Fruit fly (Drosophila melanogaster) ovary, adult (tissue): ENCODE measurements around the gene CG5199.

Experiments used
- CG17801 ChIP-seq: fragments of 200-800 bp; optimal IDR thresholded peaks from 2 replicates; lab custom pipeline; 2019; ENCODE audit warnings: missing biosample characterization, mild to moderate bottlenecking, missing genetic modification characterization, moderate library complexity; ENCODE audit not compliant: partially characterized antibody

Gene CG5199

DNA sequence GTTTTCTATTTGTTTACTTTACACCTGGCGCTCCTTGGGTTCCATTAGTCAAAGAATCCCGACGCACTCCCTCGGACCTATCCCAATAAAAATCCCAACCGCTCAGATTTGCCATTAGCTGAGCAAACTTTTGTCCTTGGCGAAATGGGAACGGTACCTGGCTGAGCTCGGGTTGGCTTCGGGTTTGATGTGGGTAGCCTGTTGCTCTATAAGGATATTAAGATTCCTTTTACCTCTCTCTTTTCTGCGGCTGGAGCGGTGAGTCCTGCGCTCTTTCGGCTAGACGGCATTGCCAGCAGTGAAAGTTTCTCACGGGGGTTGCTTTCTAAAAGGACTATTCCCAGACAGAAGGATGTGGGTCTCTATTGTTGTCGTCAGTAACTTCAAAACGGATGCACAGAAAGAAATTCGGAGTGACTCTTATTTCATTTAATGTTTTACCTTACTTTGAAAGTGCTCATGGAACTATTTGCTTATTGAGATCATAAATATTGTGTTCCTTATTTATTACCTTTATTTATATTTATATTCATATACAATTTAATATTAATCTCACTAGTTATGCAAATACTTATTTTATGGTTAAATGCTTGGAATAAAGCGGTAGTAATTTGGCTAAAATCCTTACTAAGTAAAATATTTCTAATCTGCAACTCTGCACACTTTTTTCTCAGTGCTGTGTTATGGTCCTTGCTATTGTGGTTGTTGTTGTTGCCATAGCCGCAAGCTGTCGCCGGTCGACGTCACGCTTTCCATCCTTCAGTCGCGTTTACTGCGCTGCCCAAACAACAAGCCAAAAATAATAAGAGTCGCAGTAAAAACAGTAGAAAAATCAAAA is 10.8 kb downstream of the CG5199 start, which contains the start of gene CG5910:
TSS of gene CG5910 (plus strand) at position 788 of the 838 bp plus-strand sequence.
- no peak for TF ChIP-seq CG17801

DNA sequence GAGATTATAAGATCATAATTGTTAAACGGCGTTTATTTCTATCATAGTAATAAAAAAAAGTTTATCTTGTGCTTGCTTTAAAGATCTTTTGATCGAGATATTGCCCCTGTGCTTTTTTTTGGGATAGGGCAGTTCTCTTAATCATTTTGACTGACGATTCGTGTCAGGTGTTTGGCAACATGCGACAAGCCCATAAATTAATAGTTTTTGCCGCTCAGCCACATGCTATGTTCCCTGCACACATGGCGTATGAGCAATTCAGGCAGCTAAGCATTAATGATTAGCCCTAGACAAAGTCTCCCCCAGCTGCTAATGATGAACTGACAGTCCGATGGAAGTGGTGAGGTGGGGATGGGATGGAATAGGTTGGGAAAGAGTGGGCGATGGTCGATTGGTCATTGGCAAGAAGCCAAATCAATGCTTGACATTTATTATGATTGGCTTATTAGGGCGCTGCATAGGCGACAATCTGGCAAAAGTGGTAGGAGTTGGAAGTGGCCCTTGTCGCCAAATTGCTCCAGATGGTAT is 11.7 kb downstream of the CG5199 start:
- TF ChIP-seq CG17801 = no peak

DNA sequence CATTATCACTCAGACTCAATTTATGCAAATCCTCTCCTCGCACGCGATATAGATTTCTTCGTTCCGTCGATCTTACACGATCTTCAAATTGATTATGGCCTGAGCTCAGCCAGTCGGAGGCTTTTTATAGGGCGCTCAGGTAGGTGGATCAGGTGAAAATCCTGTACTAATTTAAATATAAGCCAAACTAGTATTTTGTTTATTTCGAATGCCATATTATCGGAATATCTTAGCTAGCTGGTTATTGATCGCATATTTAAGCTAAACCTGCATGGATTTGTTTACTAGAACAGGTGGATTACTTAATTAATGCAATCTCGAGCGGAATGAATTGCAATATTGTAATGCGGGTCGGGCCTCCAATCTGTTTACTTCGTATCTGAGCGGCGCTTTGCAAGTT is 12.9 kb downstream of the CG5199 start, which contains the start of gene Hpd:
TSS of gene Hpd (minus strand) at position 101 of the 400 bp plus-strand sequence.
- no peak for TF ChIP-seq CG17801

DNA sequence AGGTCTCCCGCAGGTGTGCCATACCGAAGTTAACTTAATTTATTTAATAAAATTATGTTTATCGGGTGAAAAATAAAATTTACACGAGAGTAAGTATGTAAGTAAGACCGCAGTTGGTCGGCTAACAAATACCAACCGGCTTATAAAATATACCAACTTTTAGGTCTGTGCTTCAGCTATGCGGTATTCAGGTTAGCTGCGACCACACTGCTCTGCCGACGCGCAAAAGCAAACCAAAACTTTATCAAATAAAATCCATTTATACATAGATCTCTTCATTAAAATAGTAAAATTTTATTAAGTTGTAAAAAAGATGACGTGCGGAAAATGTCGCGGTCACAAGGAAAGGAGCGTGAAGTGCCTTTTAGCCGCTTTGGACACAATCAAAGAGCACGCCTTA is 16.6 kb downstream of the CG5199 start, which contains the start of the genes mRpL15 and CtIP:
TSS of gene mRpL15 (minus strand) at position 141 of the 400 bp plus-strand sequence.
TSS of gene CtIP (plus strand) at position 182 of the 400 bp plus-strand sequence.
- TF ChIP-seq CG17801 = peak; percentile 5

DNA sequence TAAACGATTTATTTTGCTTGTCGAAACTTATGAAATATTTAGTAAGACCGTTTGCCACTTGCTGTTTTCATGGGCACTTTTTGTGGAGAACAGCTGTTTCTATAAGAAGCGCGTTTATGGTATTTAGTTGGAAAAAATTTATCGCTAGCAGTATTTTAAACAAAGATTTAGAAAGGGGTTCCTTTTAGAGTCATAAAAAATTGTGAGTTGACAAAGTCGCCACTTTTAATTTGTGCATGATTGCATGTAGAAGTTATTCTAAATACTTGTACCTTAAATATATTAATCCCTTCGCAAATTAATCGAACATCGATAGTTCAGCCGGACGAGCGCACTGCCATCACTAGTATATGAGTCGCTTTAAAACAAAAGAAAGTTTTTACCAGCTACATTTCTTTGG is 20.4 kb downstream of the CG5199 start, which contains the start of the genes Las and Psn:
TSS of gene Las (minus strand) at position 65 of the 400 bp plus-strand sequence.
TSS of gene Psn (plus strand) at position 172 of the 400 bp plus-strand sequence.
- TF ChIP-seq CG17801 = peak; percentile 10

DNA sequence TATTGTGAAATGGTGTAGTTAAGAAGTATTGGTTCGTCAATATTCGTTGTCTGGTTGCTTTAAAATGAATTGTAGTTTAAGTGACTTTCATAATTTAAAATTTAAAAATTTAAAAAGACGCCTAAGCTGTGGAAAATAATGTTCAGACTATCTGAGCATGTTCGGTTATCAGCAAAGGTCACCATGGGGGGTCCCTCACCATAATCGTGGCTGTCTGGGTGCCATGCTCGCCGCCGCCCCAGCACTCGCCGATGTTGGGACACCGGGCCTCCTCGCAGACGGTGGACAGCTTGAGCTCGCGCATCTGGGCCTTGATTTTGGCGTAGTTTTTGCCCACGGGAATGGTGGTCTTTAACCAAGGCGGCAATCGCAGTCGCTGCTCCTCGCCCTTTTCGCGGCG is 21.0 kb downstream of the CG5199 start:
- TF ChIP-seq CG17801 = no peak

DNA sequence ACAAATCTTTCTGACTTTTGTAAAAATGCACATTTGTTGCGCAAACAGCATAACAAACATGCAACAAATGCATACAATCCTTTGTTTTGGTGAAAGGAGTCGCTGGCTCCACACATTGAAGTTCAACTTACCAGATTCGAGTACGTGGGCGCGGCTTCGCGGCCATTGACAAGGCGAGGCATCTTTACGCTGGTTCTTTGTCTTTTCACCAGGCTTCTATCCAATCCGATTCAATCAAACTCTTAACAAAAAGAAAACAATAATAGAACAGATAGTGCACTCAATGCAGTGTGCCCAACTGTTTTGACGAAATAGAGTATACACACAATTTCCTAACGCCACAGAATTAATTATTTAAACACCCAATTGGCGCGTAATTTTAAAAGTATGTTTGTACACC is 22.5 kb downstream of the CG5199 start, which contains the start of gene CG5262:
TSS of gene CG5262 (minus strand) at position 294 of the 400 bp plus-strand sequence.
- peak; percentile 33 for TF ChIP-seq CG17801

DNA sequence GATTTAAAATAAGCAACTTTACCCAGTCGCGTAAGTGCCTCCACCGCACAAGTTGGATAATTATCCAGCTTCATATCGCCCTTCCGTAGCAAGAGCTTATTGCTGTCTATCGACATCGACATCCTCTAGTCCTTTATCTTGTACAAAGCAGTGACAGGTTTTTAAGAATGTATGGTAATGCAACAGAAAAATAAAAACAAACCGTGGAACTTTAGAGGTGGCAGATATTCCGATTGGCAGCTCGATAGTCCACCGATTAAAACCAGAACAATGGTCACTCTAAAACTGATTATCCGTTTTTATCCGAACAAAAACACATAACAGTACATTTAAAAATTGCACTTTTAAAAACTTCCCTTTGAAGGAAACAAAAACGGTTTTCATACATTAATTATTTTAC is 25.2 kb downstream of the CG5199 start, which contains the start of gene CG5274:
TSS of gene CG5274 (minus strand) at position 218 of the 400 bp plus-strand sequence.
- TF ChIP-seq CG17801 = no peak

DNA sequence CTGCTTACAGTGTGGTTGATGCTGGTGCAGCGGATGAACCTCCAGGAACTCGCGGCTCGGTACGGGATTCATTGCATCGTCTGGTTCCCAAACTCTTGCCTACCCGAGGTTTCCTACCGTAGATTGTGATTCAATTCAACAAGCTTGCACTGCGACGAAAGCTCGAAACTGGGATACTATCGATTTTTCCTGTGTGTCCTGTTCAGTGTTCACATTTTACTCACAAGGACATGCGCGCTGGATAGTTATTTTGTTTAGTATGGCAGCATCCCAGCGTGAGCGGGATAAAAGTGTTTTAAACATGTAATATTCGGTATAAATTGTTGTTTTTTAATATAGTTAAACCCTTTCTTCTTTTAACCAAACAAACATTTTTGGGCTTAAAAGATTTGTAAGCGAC is 26.8 kb downstream of the CG5199 start, which contains the start of gene CG5282:
TSS of gene CG5282 (minus strand) at position 184 of the 400 bp plus-strand sequence.
- no peak for TF ChIP-seq CG17801

DNA sequence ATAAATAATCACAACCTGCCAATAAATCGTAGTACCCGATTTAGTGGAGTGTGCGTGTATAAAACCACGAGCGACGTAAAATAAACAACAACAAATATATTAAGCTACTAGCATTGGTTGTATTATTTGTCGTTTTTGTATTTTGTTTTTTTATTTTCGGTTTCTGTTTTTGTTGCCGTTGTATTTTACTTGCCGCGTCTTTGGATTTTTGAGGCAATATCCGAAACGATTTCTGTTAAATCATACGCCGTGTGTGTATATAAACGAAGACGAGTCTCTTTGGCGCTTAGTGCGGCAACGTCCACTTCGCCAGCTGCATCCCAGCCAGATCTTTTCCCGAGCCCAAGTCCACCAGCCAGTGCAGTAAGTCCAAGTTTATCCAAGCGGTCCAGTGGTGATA is 39.4 kb downstream of the CG5199 start, which contains the start of gene zye:
TSS of gene zye (plus strand) at position 301 of the 400 bp plus-strand sequence.
- no peak for TF ChIP-seq CG17801

DNA sequence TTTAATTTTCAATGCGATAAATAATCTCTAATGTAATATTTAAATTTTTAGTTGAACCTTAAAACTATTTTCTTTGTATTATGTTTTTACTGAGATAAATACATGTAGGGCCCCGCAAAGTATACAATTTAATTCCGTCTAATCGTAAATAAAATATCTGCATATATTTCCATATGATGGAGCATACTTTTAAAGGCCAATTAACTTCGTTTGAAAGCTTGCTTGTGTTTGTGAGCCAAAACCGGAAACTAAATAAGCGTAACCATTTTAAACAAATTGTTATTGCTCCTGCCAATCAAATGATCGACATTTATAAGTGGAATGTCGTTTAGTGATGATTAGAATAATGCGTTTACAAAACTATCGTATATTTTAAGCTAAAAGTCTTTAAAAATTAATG is 41.9 kb downstream of the CG5199 start:
- TF ChIP-seq CG17801 = peak; percentile 41

DNA sequence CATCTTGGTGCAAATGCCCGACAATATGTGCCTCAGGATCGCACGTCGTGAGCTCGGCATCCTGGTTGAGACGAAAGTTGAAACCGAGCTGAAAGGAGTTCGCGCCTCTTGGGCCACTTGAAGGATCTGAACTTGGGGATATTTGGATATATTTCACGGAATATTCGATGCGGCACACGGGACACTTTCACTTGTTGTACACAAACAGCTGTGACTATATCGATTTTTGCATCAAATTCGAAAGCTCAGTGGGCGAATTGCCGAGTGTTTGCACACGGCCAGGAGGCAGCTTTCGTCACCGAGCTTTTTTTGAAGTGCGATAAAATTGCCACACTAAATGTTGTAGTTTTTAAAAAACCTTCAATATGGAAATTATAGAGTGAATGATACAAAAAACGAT is 42.3 kb downstream of the CG5199 start, which contains the start of gene CG13248:
TSS of gene CG13248 (minus strand) at position 222 of the 400 bp plus-strand sequence.
- TF ChIP-seq CG17801 = no peak

DNA sequence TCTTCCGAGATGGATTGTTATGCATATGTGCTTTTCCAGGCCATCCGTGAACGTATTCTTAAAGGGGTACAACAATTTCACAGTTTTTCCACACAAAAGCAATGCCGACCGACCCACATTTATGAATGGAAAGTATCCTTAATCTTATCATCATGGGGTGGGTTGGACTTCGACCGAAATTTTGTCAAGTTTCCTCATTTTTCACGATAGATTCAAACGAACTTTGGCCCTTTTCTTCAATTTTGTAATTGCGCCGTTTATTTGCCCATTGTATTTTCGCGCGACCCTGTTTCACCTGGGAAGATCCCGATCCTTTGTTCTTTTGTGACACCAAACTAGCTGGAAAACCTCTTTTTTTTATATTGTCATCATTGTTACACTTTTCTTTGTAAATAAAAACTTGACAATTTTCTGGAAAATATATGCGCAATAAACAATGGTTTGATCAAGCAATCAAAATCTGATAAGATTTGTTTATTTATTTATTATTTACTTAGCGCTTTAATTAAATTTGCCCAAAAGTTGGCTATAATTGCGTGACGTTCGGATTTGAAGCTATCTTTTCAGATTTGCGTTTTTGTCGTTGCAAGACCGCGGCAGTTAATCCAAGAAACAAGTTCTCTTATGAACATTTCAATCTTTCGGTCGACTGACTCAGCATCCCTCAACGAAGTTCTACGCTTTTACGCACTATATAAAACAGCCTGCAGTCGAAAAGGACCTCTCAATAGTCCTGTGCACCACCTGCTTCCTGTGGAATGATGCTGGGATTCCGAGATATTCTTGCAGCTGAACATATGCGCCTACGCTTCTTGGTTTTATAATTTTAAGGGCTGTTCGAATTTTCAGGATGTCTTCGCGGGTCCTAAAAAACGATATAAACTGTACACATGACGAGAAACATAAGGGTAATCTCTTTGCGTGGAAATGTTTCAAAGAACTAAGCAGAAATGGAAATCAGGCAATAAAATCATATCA is 46.4 kb downstream of the CG5199 start:
- TF ChIP-seq CG17801 = no peak

DNA sequence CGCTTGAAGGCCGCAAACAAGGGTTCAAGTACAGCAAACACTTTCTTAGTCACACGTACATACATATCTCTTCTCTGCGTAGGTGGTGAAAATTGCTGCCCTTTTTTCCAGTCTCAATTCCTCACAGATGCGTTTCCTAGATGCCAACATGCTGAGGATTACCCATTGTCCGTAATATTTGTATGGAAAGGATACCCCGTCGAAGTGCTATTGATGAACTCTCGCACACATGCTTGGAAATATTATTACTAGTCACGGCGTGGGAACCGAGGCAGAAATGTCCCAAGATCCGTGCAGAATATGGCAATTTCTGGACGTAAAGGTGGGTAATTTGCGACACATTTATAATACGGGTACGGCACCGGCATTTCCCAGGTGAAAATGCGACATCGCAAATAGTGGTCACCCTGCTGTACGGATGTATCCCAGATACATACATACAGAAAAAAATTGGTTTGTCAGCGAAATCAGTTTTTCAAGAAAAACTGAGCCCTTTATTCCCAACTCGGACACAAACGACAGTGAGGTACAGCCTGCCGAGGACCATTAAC is 47.3 kb downstream of the CG5199 start:
- TF ChIP-seq CG17801 = no peak

DNA sequence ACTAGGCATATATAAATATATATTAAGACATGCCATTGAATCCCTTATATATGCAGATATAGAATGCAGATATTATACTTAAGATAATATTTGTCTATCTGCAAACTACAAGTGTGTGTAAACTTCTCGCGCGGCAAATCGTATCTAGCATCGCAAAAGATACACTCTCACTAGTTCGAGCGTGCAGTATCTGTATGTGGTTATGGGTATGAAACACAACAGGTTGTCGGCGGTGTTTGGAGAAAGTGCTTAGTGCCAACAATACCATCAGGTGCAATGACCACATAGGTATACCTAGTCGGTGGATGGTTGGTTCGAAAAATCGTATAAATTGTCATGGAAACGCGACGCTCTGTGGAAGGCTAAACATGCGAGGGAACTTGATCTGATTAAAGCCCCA is 48.1 kb downstream of the CG5199 start:
- TF ChIP-seq CG17801 = no peak
